Fruit fly (Drosophila melanogaster) whole organism, prepupa: ENCODE data around the gene CG3868.

Experiments
- Blimp-1 ChIP-seq: fragments of 200-800 bp; sonication (Bioruptor generic); optimal IDR thresholded peaks from 3 replicates; lab custom pipeline; 2017; ENCODE audit warnings: missing biosample characterization, missing genetic modification characterization, mild to moderate bottlenecking, moderate library complexity, missing genetic modification reagents
- CG10631 ChIP-seq: fragments of 200-800 bp; sonication (Bioruptor generic); optimal IDR thresholded peaks from 2 replicates; lab custom pipeline; 2016; ENCODE audit warnings: missing biosample characterization, missing genetic modification characterization
- CG10669 ChIP-seq: fragments of 200-800 bp; sonication (Bioruptor generic); optimal IDR thresholded peaks from 3 replicates; lab custom pipeline; 2018; ENCODE audit warnings: missing biosample characterization, mild to moderate bottlenecking, missing genetic modification characterization, moderate library complexity
- CG11762 ChIP-seq: fragments of 200-800 bp; sonication (Bioruptor generic); optimal IDR thresholded peaks from 3 replicates; lab custom pipeline; 2016; ENCODE audit warnings: missing biosample characterization, missing genetic modification characterization; ENCODE audit not compliant: insufficient read depth
- CG11902 ChIP-seq: fragments of 200-800 bp; sonication (Bioruptor generic); optimal IDR thresholded peaks from 3 replicates; lab custom pipeline; 2016; ENCODE audit warnings: missing biosample characterization, missing genetic modification characterization
- CG1621 ChIP-seq: fragments of 200-800 bp; sonication (Bioruptor generic); optimal IDR thresholded peaks from 3 replicates; lab custom pipeline; 2018; ENCODE audit warnings: missing biosample characterization, mild to moderate bottlenecking, missing genetic modification characterization
- CG16779 ChIP-seq: fragments of 200-800 bp; sonication (Bioruptor generic); optimal IDR thresholded peaks from 3 replicates; lab custom pipeline; 2017; ENCODE audit warnings: missing biosample characterization, mild to moderate bottlenecking, missing genetic modification characterization
- CG3032 ChIP-seq: fragments of 200-800 bp; optimal IDR thresholded peaks from 2 replicates; lab custom pipeline; 2019; ENCODE audit warnings: missing biosample characterization, mild to moderate bottlenecking, missing genetic modification characterization, moderate library complexity
- CG31627 ChIP-seq: fragments of 200-800 bp; sonication (Bioruptor generic); optimal IDR thresholded peaks from 3 replicates; lab custom pipeline; 2016; ENCODE audit warnings: missing biosample characterization, missing genetic modification characterization
- CG32006 ChIP-seq: fragments of 200-800 bp; sonication (Bioruptor generic); optimal IDR thresholded peaks from 3 replicates; lab custom pipeline; 2017; ENCODE audit warnings: missing biosample characterization, mild to moderate bottlenecking, missing genetic modification characterization
- CG34406 ChIP-seq: fragments of 200-800 bp; sonication (Bioruptor generic); optimal IDR thresholded peaks from 3 replicates; lab custom pipeline; 2016; ENCODE audit warnings: missing biosample characterization, missing genetic modification characterization
- CG3919 ChIP-seq: fragments of 200-800 bp; sonication (Bioruptor generic); optimal IDR thresholded peaks from 3 replicates; lab custom pipeline; 2016; ENCODE audit warnings: missing biosample characterization, missing genetic modification characterization
- CG4318 ChIP-seq: fragments of 200-800 bp; sonication (Bioruptor generic); optimal IDR thresholded peaks from 3 replicates; lab custom pipeline; 2017; ENCODE audit warnings: missing biosample characterization, mild to moderate bottlenecking, missing genetic modification characterization
- CG6163 ChIP-seq: fragments of 200-800 bp; sonication (Bioruptor generic); IDR thresholded peaks from 3 replicates; pipeline ENCODE4 v1.3.6; 2022; ENCODE audit warnings: missing biosample characterization, missing genetic modification characterization
- CG6276 ChIP-seq: fragments of 200-800 bp; sonication (Bioruptor generic); optimal IDR thresholded peaks from 2 replicates; lab custom pipeline; 2017; ENCODE audit warnings: missing biosample characterization, mild to moderate bottlenecking, missing genetic modification characterization
- CG6792 ChIP-seq: fragments of 200-800 bp; sonication (Bioruptor generic); optimal IDR thresholded peaks from 3 replicates; lab custom pipeline; 2016; ENCODE audit warnings: missing biosample characterization, missing genetic modification characterization
- CG6808 ChIP-seq: fragments of 200-800 bp; sonication (Bioruptor generic); optimal IDR thresholded peaks from 3 replicates; lab custom pipeline; 2017; ENCODE audit warnings: missing biosample characterization, missing genetic modification characterization, mild to moderate bottlenecking, moderate library complexity, missing genetic modification reagents
- CG6854 ChIP-seq: fragments of 200-800 bp; sonication (Bioruptor generic); optimal IDR thresholded peaks from 2 replicates; lab custom pipeline; 2017; ENCODE audit warnings: missing biosample characterization, mild to moderate bottlenecking, missing genetic modification characterization
- CG8119 ChIP-seq: fragments of 200-800 bp; sonication (Bioruptor generic); IDR thresholded peaks from 3 replicates; pipeline ENCODE4 v1.3.6; 2022; ENCODE audit warnings: missing biosample characterization, missing genetic modification characterization
- CG8319 ChIP-seq: fragments of 200-800 bp; sonication (Bioruptor generic); optimal IDR thresholded peaks from 3 replicates; lab custom pipeline; 2016; ENCODE audit warnings: missing biosample characterization, missing genetic modification characterization
- CG8632 ChIP-seq: fragments of 200-800 bp; sonication (Bioruptor generic); optimal IDR thresholded peaks from 3 replicates; lab custom pipeline; 2016; ENCODE audit warnings: missing biosample characterization, missing genetic modification characterization
- CG9139 ChIP-seq: fragments of 200-800 bp; sonication (Bioruptor generic); optimal IDR thresholded peaks from 3 replicates; lab custom pipeline; 2017; ENCODE audit warnings: missing biosample characterization, mild to moderate bottlenecking, missing genetic modification characterization
- Eip75B ChIP-seq: fragments of 200-800 bp; sonication (Bioruptor generic); optimal IDR thresholded peaks from 3 replicates; lab custom pipeline; 2016; ENCODE audit warnings: missing biosample characterization, missing genetic modification characterization
- Eip78C ChIP-seq: fragments of 200-800 bp; sonication (Bioruptor generic); peaks from one replicate; lab custom pipeline; 2016; ENCODE audit warnings: missing biosample characterization, missing genetic modification characterization
- Eip93F ChIP-seq: fragments of 200-800 bp; sonication (Bioruptor generic); optimal IDR thresholded peaks from 2 replicates; lab custom pipeline; 2016; ENCODE audit warnings: missing biosample characterization, mild to moderate bottlenecking, missing genetic modification characterization
- Ets96B ChIP-seq: fragments of 200-800 bp; optimal IDR thresholded peaks from 2 replicates; lab custom pipeline; 2019; ENCODE audit warnings: missing biosample characterization, mild to moderate bottlenecking, missing genetic modification characterization, moderate library complexity
- Hr38 ChIP-seq: sonication (Bioruptor generic); optimal IDR thresholded peaks from 2 replicates; lab custom pipeline; 2016; ENCODE audit warnings: missing biosample characterization, missing genetic modification characterization
- Hr4 ChIP-seq: fragments of 200-800 bp; sonication (Bioruptor generic); optimal IDR thresholded peaks from 3 replicates; lab custom pipeline; 2016; ENCODE audit warnings: missing biosample characterization, missing genetic modification characterization
- Lpt ChIP-seq: fragments of 200-800 bp; sonication (Bioruptor generic); optimal IDR thresholded peaks from 3 replicates; lab custom pipeline; 2016; ENCODE audit warnings: missing biosample characterization, missing genetic modification characterization
- Met ChIP-seq: fragments of 200-800 bp; sonication (Bioruptor generic); optimal IDR thresholded peaks from 3 replicates; lab custom pipeline; 2016; ENCODE audit warnings: missing biosample characterization, missing genetic modification characterization
- OdsH ChIP-seq: fragments of 200-800 bp; sonication (Bioruptor generic); optimal IDR thresholded peaks from 3 replicates; lab custom pipeline; 2016; ENCODE audit warnings: missing biosample characterization, missing genetic modification characterization
- Sox102F ChIP-seq: fragments of 200-800 bp; sonication (Bioruptor generic); optimal IDR thresholded peaks from 2 replicates; lab custom pipeline; 2016; ENCODE audit warnings: missing biosample characterization, mild to moderate bottlenecking, missing genetic modification characterization
- Sox14 ChIP-seq: fragments of 200-800 bp; sonication (Bioruptor generic); optimal IDR thresholded peaks from 3 replicates; lab custom pipeline; 2016; ENCODE audit warnings: missing biosample characterization, missing genetic modification characterization
- Sox15 ChIP-seq: fragments of 200-800 bp; sonication (Bioruptor generic); optimal IDR thresholded peaks from 3 replicates; lab custom pipeline; 2016; ENCODE audit warnings: missing biosample characterization, missing genetic modification characterization
- acj6 ChIP-seq: fragments of 200-800 bp; sonication (Bioruptor generic); optimal IDR thresholded peaks from 3 replicates; lab custom pipeline; 2016; ENCODE audit warnings: missing biosample characterization, missing genetic modification characterization
- dac ChIP-seq: fragments of 200-800 bp; sonication (Bioruptor generic); optimal IDR thresholded peaks from 2 replicates; lab custom pipeline; 2017; ENCODE audit warnings: missing biosample characterization, mild to moderate bottlenecking, missing genetic modification characterization
- dsx ChIP-seq: fragments of 200-800 bp; optimal IDR thresholded peaks from 3 replicates; lab custom pipeline; 2019; ENCODE audit warnings: missing biosample characterization, mild to moderate bottlenecking, missing genetic modification characterization, moderate library complexity; ENCODE audit not compliant: poor library complexity, severe bottlenecking
- eg ChIP-seq: fragments of 200-800 bp; sonication (Bioruptor generic); IDR thresholded peaks from 3 replicates; pipeline ENCODE4 v1.3.6; 2022; ENCODE audit warnings: missing biosample characterization, missing genetic modification characterization
- esn ChIP-seq: fragments of 200-800 bp; sonication (Bioruptor generic); optimal IDR thresholded peaks from 2 replicates; lab custom pipeline; 2016; ENCODE audit warnings: missing biosample characterization, mild to moderate bottlenecking, missing genetic modification characterization, moderate library complexity
- fd59A ChIP-seq: fragments of 200-800 bp; sonication (Bioruptor generic); optimal IDR thresholded peaks from 2 replicates; lab custom pipeline; 2017; ENCODE audit warnings: missing biosample characterization, mild to moderate bottlenecking, missing genetic modification characterization, missing genetic modification reagents
- lz ChIP-seq: fragments of 200-800 bp; sonication (Bioruptor generic); optimal IDR thresholded peaks from 3 replicates; lab custom pipeline; 2016; ENCODE audit warnings: missing biosample characterization, missing genetic modification characterization
- net ChIP-seq: fragments of 200-800 bp; sonication (Bioruptor generic); optimal IDR thresholded peaks from 3 replicates; lab custom pipeline; 2016; ENCODE audit warnings: missing biosample characterization, missing genetic modification characterization
- pdm3 ChIP-seq: fragments of 200-800 bp; sonication (Bioruptor generic); optimal IDR thresholded peaks from 3 replicates; lab custom pipeline; 2016; ENCODE audit warnings: missing biosample characterization, missing genetic modification characterization
- salr ChIP-seq, 2 experiments: fragments of 200-800 bp; sonication (Bioruptor generic); optimal IDR thresholded peaks; 3 replicates each; lab custom pipeline; 2016 to 2018; ENCODE audit warnings: missing biosample characterization in 2 of 2, missing genetic modification characterization in 2 of 2, mild to moderate bottlenecking in 1 of 2
- svp ChIP-seq: fragments of 200-800 bp; sonication (Bioruptor generic); peaks from one replicate; lab custom pipeline; 2016; ENCODE audit warnings: missing biosample characterization, missing genetic modification characterization
- topi ChIP-seq: fragments of 200-800 bp; sonication (Bioruptor generic); optimal IDR thresholded peaks from 3 replicates; lab custom pipeline; 2016; ENCODE audit warnings: missing biosample characterization, missing genetic modification characterization
- vri ChIP-seq: fragments of 200-800 bp; sonication (Bioruptor generic); optimal IDR thresholded peaks from 3 replicates; lab custom pipeline; 2016; ENCODE audit warnings: missing biosample characterization, mild to moderate bottlenecking, missing genetic modification characterization

The CG3868 gene

DNA sequence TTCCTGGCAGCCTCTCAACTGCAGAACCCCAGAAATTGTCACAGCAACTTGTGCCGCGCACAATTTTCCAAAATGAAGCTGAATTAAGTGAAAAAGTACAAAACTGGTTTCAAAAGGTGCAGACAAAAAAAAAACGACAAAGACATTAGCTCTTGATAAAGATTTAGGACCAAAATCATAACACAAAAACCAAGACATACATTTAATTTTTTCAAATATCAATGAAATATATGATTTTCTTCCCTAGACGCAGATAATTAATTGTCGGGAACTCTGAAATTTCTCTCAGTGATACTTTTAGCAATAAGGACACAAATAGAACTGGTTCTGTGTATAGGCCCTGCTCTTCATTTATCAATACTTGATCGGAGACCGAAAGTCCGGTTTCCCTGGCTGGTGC lies 37.8 kb downstream of the CG3868 start (continued):
- peak; percentile 99 for TF ChIP-seq svp (GFP tag; lab: Kevin White, UChicago)
- peak; percentile 87 for TF ChIP-seq CG11902 (GFP tag; lab: Kevin White, UChicago)
- peak; percentile 96 for TF ChIP-seq pdm3 (GFP tag; lab: Kevin White, UChicago)
- peak; percentile 95 for TF ChIP-seq CG34406 (GFP tag; lab: Kevin White, UChicago)
- TF ChIP-seq CG6276 (GFP tag; lab: Kevin White, UChicago), result peak; percentile 57
- TF ChIP-seq Blimp-1 (GFP tag; lab: Kevin White, UChicago), result peak; percentile 64
- peak; percentile 97 for TF ChIP-seq CG6163
- TF ChIP-seq fd59A, result peak; percentile 92
- peak; percentile 74 for TF ChIP-seq CG8319 (GFP tag; lab: Kevin White, UChicago)
- peak; percentile 97 for TF ChIP-seq Sox102F (GFP tag; lab: Kevin White, UChicago)
- peak; percentile 95 for TF ChIP-seq CG8632
- peak; percentile 82 for TF ChIP-seq Hr4
- peak; percentile 75 for TF ChIP-seq Lpt (GFP tag; lab: Kevin White, UChicago)
- peak; percentile 87 for TF ChIP-seq CG11762 (GFP tag; lab: Kevin White, UChicago)
- TF ChIP-seq Met (GFP tag; lab: Kevin White, UChicago), result peak; percentile 96
- TF ChIP-seq CG6854, result peak; percentile 84
- TF ChIP-seq CG3032 (tag; lab: Kevin White, UChicago), result peak; percentile 91
- TF ChIP-seq salr (GFP tag; optimal IDR thresholded peaks at IDR 0.05; lab: Kevin White, UChicago), result peak; percentile 91
- TF ChIP-seq CG3919 (GFP tag; lab: Kevin White, UChicago), result peak; percentile 92
- peak; percentile 93 for TF ChIP-seq CG6792
- TF ChIP-seq Eip78C (GFP tag; lab: Kevin White, UChicago), result peak; percentile 98
- TF ChIP-seq Eip75B, result peak; percentile 95
- TF ChIP-seq Ets96B, result peak; percentile 92
- peak; percentile 91 for TF ChIP-seq Sox15
- peak; percentile 95 for TF ChIP-seq Sox14 (GFP tag; lab: Kevin White, UChicago)
- TF ChIP-seq CG9139, result peak; percentile 87
- TF ChIP-seq acj6 (GFP tag; lab: Kevin White, UChicago), result peak; percentile 97
- peak; percentile 81 for TF ChIP-seq eg (GFP tag; lab: Robert Waterston, UW)
- TF ChIP-seq OdsH (GFP tag; lab: Kevin White, UChicago), result peak; percentile 96
- peak; percentile 91 for TF ChIP-seq CG10669 (GFP tag; lab: Kevin White, UChicago)
- peak; percentile 93 for TF ChIP-seq lz (GFP tag; lab: Kevin White, UChicago)
- peak; percentile 91 for TF ChIP-seq CG6808 (GFP tag; lab: Kevin White, UChicago)
- TF ChIP-seq, all 60 proteins: peak for 58

- peak; percentile 49 for TF ChIP-seq CG3919 (GFP tag; lab: Kevin White, UChicago)
- no peak for TF ChIP-seq dac (GFP tag; lab: Kevin White, UChicago)
- TF ChIP-seq pdm3 (GFP tag; lab: Kevin White, UChicago), result peak; percentile 76
- TF ChIP-seq topi (GFP tag; lab: Kevin White, UChicago), result peak; percentile 29
- peak; percentile 77 for TF ChIP-seq CG8119 (GFP tag; lab: Robert Waterston, UW)
- no peak for TF ChIP-seq CG16779
- no peak for TF ChIP-seq Hr38
- peak; percentile 62 for TF ChIP-seq CG3032 (tag; lab: Kevin White, UChicago)
- peak; percentile 23 for TF ChIP-seq dsx (GFP tag; lab: Kevin White, UChicago)
- peak; percentile 55 for TF ChIP-seq CG4318
- peak; percentile 90 for TF ChIP-seq Eip78C (GFP tag; lab: Kevin White, UChicago)
- no peak for TF ChIP-seq Eip93F (GFP tag; lab: Kevin White, UChicago)
- no peak for TF ChIP-seq vri
- TF ChIP-seq CG6163, result peak; percentile 14; the same call in 1 of the 3 replicates
- peak; percentile 58 for TF ChIP-seq net
- TF ChIP-seq Lpt (GFP tag; lab: Kevin White, UChicago), result peak; percentile 18
- TF ChIP-seq CG11902 (GFP tag; lab: Kevin White, UChicago), result peak; percentile 27
- TF ChIP-seq svp (GFP tag; lab: Kevin White, UChicago), result peak; percentile 81
- TF ChIP-seq CG31627, result peak; percentile 32
- TF ChIP-seq CG6792, result peak; percentile 44
- TF ChIP-seq Hr4, result peak; percentile 54
- TF ChIP-seq salr (GFP tag; optimal IDR thresholded peaks at IDR 0.05; lab: Kevin White, UChicago), result peak in 1 of 2 experiments; percentile 54
- peak; percentile 37 for TF ChIP-seq CG8319 (GFP tag; lab: Kevin White, UChicago)
- peak; percentile 47 for TF ChIP-seq CG6276 (GFP tag; lab: Kevin White, UChicago)
- peak; percentile 59 for TF ChIP-seq CG10669 (GFP tag; lab: Kevin White, UChicago)
- peak; percentile 55 for TF ChIP-seq CG8632
- peak; percentile 61 for TF ChIP-seq esn
- TF ChIP-seq CG10631, result peak; percentile 75
- TF ChIP-seq CG32006, result peak; percentile 82
- peak; percentile 56 for TF ChIP-seq CG34406 (GFP tag; lab: Kevin White, UChicago)
- TF ChIP-seq CG1621 (tag; lab: Kevin White, UChicago), result peak; percentile 12
These were observed 39.3 kb downstream of the CG3868 start for dm6 chr3L:14363103-14363751.
